Fruit fly (Drosophila melanogaster) whole organism, embryonic: ENCODE data around the gene CG14440.
A peak's percentile ranks its signal among the peaks of the same experiment; 100 is the strongest.

Source experiments
- Ada2b ChIP-seq: fragments of 200-800 bp; sonication (Bioruptor generic); IDR thresholded peaks from 2 replicates; pipeline ENCODE4 v1.3.6; 2022; ENCODE audit warnings: missing biosample characterization, missing genetic modification characterization
- CG10209 ChIP-seq: fragments of 200-800 bp; sonication (Bioruptor generic); optimal IDR thresholded peaks from 3 replicates; lab custom pipeline; 2017; ENCODE audit warnings: missing biosample characterization, mild to moderate bottlenecking, missing genetic modification characterization, missing genetic modification reagents
- CG10543 ChIP-seq: fragments of 200-800 bp; sonication (Bioruptor generic); optimal IDR thresholded peaks from 3 replicates; lab custom pipeline; 2017; ENCODE audit warnings: missing biosample characterization, mild to moderate bottlenecking, missing genetic modification characterization, moderate library complexity
- CG12155 ChIP-seq: fragments of 200-800 bp; sonication (Bioruptor generic); optimal IDR thresholded peaks from 3 replicates; lab custom pipeline; 2016; ENCODE audit warnings: missing biosample characterization, missing genetic modification characterization
- CG12219 ChIP-seq: fragments of 200-800 bp; sonication (Bioruptor generic); optimal IDR thresholded peaks from 3 replicates; lab custom pipeline; 2018; ENCODE audit warnings: missing biosample characterization, mild to moderate bottlenecking, missing genetic modification characterization
- CG13775 ChIP-seq: fragments of 200-800 bp; sonication (Bioruptor generic); optimal IDR thresholded peaks from 3 replicates; lab custom pipeline; 2017; ENCODE audit warnings: missing biosample characterization, mild to moderate bottlenecking, missing genetic modification characterization
- CG15696 ChIP-seq: fragments of 200-800 bp; sonication (Bioruptor generic); optimal IDR thresholded peaks from 2 replicates; lab custom pipeline; 2019; ENCODE audit warnings: missing biosample characterization, mild to moderate bottlenecking, missing genetic modification characterization, moderate library complexity
- CG1832 ChIP-seq: fragments of 200-800 bp; sonication (Bioruptor generic); optimal IDR thresholded peaks from 2 replicates; lab custom pipeline; 2017; ENCODE audit warnings: missing biosample characterization, mild to moderate bottlenecking, missing genetic modification characterization, inconsistent platforms
- CG2116 ChIP-seq: fragments of 200-800 bp; sonication (Bioruptor generic); optimal IDR thresholded peaks from 3 replicates; lab custom pipeline; 2018; ENCODE audit warnings: missing biosample characterization, mild to moderate bottlenecking, missing genetic modification characterization
- CG2678 ChIP-seq: fragments of 200-800 bp; sonication (Bioruptor generic); optimal IDR thresholded peaks from 3 replicates; lab custom pipeline; 2019; ENCODE audit warnings: missing biosample characterization, mild to moderate bottlenecking, missing genetic modification characterization, moderate library complexity
- CG3838 ChIP-seq: fragments of 200-800 bp; sonication (Bioruptor generic); optimal IDR thresholded peaks from 3 replicates; lab custom pipeline; 2016; ENCODE audit warnings: missing biosample characterization, missing genetic modification characterization
- CG6272 ChIP-seq: fragments of 200-800 bp; sonication (Bioruptor generic); IDR thresholded peaks from 2 replicates; pipeline ENCODE4 v1.3.6; 2022; ENCODE audit warnings: missing biosample characterization, missing genetic modification characterization
- CG6654 ChIP-seq: fragments of 200-800 bp; sonication (Bioruptor generic); optimal IDR thresholded peaks from 2 replicates; lab custom pipeline; 2017; ENCODE audit warnings: missing biosample characterization, mild to moderate bottlenecking, missing genetic modification characterization
- CG6813 ChIP-seq: fragments of 200-800 bp; sonication (Bioruptor generic); optimal IDR thresholded peaks from 2 replicates; lab custom pipeline; 2017; ENCODE audit warnings: missing biosample characterization, missing genetic modification characterization, mild to moderate bottlenecking, moderate library complexity, missing genetic modification reagents
- CG7372 ChIP-seq: fragments of 200-800 bp; sonication (Bioruptor generic); IDR thresholded peaks from 2 replicates; pipeline ENCODE4 v1.3.6; 2022; ENCODE audit warnings: missing biosample characterization, missing genetic modification characterization
- CG8388 ChIP-seq: fragments of 200-800 bp; sonication (Bioruptor generic); optimal IDR thresholded peaks from 2 replicates; lab custom pipeline; 2019; ENCODE audit warnings: missing biosample characterization, mild to moderate bottlenecking, missing genetic modification characterization, moderate library complexity
- CG9797 ChIP-seq: fragments of 200-800 bp; sonication (Bioruptor generic); optimal IDR thresholded peaks from 3 replicates; lab custom pipeline; 2018; ENCODE audit warnings: missing biosample characterization, mild to moderate bottlenecking, missing genetic modification characterization
- CG9817 ChIP-seq: fragments of 200-800 bp; sonication (Bioruptor generic); optimal IDR thresholded peaks from 2 replicates; lab custom pipeline; 2018; ENCODE audit warnings: missing biosample characterization, mild to moderate bottlenecking, missing genetic modification characterization, moderate library complexity
- CTCF ChIP-seq: fragments of 200-800 bp; sonication (Bioruptor generic); optimal IDR thresholded peaks from 2 replicates; lab custom pipeline; 2017; ENCODE audit warnings: missing biosample characterization, mild to moderate bottlenecking, missing genetic modification characterization, moderate library complexity
- D ChIP-seq, 2 experiments: fragments of 200-800 bp in 1 of 2; fragments of >200 bp in 1 of 2; sonication (Bioruptor generic) in 1 of 2; optimal IDR thresholded peaks; 2 replicates in 1 of 2; 3 replicates in 1 of 2; lab custom pipeline; 2017; ENCODE audit warnings: mild to moderate bottlenecking in 1 of 2, missing biosample characterization in 1 of 2, missing genetic modification characterization in 1 of 2, missing genetic modification reagents in 1 of 2
- Ets97D ChIP-seq: fragments of 200-800 bp; sonication (Bioruptor generic); optimal IDR thresholded peaks from 3 replicates; lab custom pipeline; 2016; ENCODE audit warnings: missing biosample characterization, missing genetic modification characterization
- Hand ChIP-seq: fragments of 200-800 bp; sonication (Bioruptor generic); optimal IDR thresholded peaks from 2 replicates; lab custom pipeline; 2017; ENCODE audit warnings: mild to moderate bottlenecking, missing biosample characterization, missing genetic modification reagents, missing genetic modification characterization
- HmgD ChIP-seq: fragments of 200-800 bp; sonication (Bioruptor generic); optimal IDR thresholded peaks from 3 replicates; lab custom pipeline; 2016; ENCODE audit warnings: missing biosample characterization, missing genetic modification characterization
- Hsf ChIP-seq: fragments of 200-800 bp; sonication (Bioruptor generic); optimal IDR thresholded peaks from 3 replicates; lab custom pipeline; 2016; ENCODE audit warnings: missing biosample characterization, missing genetic modification characterization
- Lpt ChIP-seq: fragments of >200 bp; optimal IDR thresholded peaks from 2 replicates; lab custom pipeline; 2018; ENCODE audit warnings: missing biosample characterization, missing genetic modification characterization
- MESR4 ChIP-seq: fragments of 200-800 bp; sonication (Bioruptor generic); optimal IDR thresholded peaks from 2 replicates; lab custom pipeline; 2018; ENCODE audit warnings: missing biosample characterization, mild to moderate bottlenecking, missing genetic modification characterization, moderate library complexity
- Max ChIP-seq: fragments of 200-800 bp; sonication (Bioruptor generic); optimal IDR thresholded peaks from 2 replicates; lab custom pipeline; 2016; ENCODE audit warnings: missing biosample characterization, mild to moderate bottlenecking, missing genetic modification characterization
- PHDP ChIP-seq: fragments of 200-800 bp; sonication (Bioruptor generic); optimal IDR thresholded peaks from 3 replicates; lab custom pipeline; 2018; ENCODE audit warnings: missing biosample characterization, mild to moderate bottlenecking, missing genetic modification characterization, moderate library complexity
- Ptx1 ChIP-seq: fragments of 200-800 bp; sonication (Bioruptor generic); IDR thresholded peaks from 2 replicates; pipeline ENCODE4 v1.3.6; 2022; ENCODE audit warnings: missing biosample characterization, missing genetic modification characterization
- Six4 ChIP-seq: fragments of 200-800 bp; sonication (Bioruptor generic); optimal IDR thresholded peaks from 2 replicates; lab custom pipeline; 2016; ENCODE audit warnings: missing biosample characterization, missing genetic modification characterization
- Sry-β ChIP-seq: fragments of 200-800 bp; sonication (Bioruptor generic); optimal IDR thresholded peaks from 2 replicates; lab custom pipeline; 2018; ENCODE audit warnings: missing biosample characterization, mild to moderate bottlenecking, missing genetic modification characterization, moderate library complexity
- Stat92E ChIP-seq, 3 experiments: fragments of >200 bp in 2 of 3; fragments of 200-800 bp in 1 of 3; sonication (Bioruptor generic) in 1 of 3; optimal IDR thresholded peaks; 2 replicates each; lab custom pipeline; 2017 to 2019; ENCODE audit warnings: missing biosample characterization in 3 of 3, missing genetic modification characterization in 3 of 3, mild to moderate bottlenecking in 1 of 3, moderate library complexity in 1 of 3
- btn ChIP-seq: fragments of 200-800 bp; sonication (Bioruptor generic); optimal IDR thresholded peaks from 2 replicates; lab custom pipeline; 2016; ENCODE audit warnings: missing biosample characterization, missing genetic modification characterization
- chn ChIP-seq: fragments of 200-800 bp; sonication (Bioruptor generic); optimal IDR thresholded peaks from 2 replicates; lab custom pipeline; 2016; ENCODE audit warnings: missing biosample characterization, missing genetic modification characterization
- dati ChIP-seq: fragments of 200-800 bp; sonication (Bioruptor generic); IDR thresholded peaks from 2 replicates; pipeline ENCODE4 v1.3.6; 2022; ENCODE audit warnings: missing biosample characterization, missing genetic modification characterization
- dmrt99B ChIP-seq: fragments of 200-800 bp; sonication (Bioruptor generic); optimal IDR thresholded peaks from 2 replicates; lab custom pipeline; 2018; ENCODE audit warnings: missing biosample characterization, mild to moderate bottlenecking, missing genetic modification characterization, moderate library complexity
- emc ChIP-seq: fragments of 200-800 bp; sonication (Bioruptor generic); optimal IDR thresholded peaks from 2 replicates; lab custom pipeline; 2016; ENCODE audit warnings: missing biosample characterization, missing genetic modification characterization
- gcm2 ChIP-seq: fragments of 200-800 bp; sonication (Bioruptor generic); optimal IDR thresholded peaks from 2 replicates; lab custom pipeline; 2016; ENCODE audit warnings: missing biosample characterization, missing genetic modification characterization
- gsb ChIP-seq: fragments of 200-800 bp; sonication (Bioruptor generic); IDR thresholded peaks from 2 replicates; pipeline ENCODE4 v1.3.6; 2022; ENCODE audit warnings: missing biosample characterization, missing genetic modification characterization
- her ChIP-seq: fragments of 200-800 bp; sonication (Bioruptor generic); optimal IDR thresholded peaks from 2 replicates; lab custom pipeline; 2016; ENCODE audit warnings: missing biosample characterization, missing genetic modification characterization
- ind ChIP-seq: fragments of 200-800 bp; sonication (Bioruptor generic); optimal IDR thresholded peaks from 3 replicates; lab custom pipeline; 2016; ENCODE audit warnings: missing biosample characterization, missing genetic modification characterization
- insv ChIP-seq, 2 experiments: fragments of 200-800 bp; sonication (Bioruptor generic); optimal IDR thresholded peaks; 3 replicates each; lab custom pipeline; 2016 to 2018; ENCODE audit warnings: missing biosample characterization in 2 of 2, missing genetic modification characterization in 2 of 2
- kay ChIP-seq: fragments of 200-800 bp; sonication (Bioruptor generic); optimal IDR thresholded peaks from 2 replicates; lab custom pipeline; 2016; ENCODE audit warnings: missing biosample characterization, missing genetic modification characterization
- knrl ChIP-seq: fragments of 200-800 bp; sonication (Bioruptor generic); IDR thresholded peaks from 3 replicates; pipeline ENCODE4 v1.3.6; 2022; ENCODE audit warnings: missing biosample characterization, missing genetic modification characterization; ENCODE audit not compliant: partially characterized antibody
- nmo ChIP-seq: fragments of 200-800 bp; sonication (Bioruptor generic); optimal IDR thresholded peaks from 2 replicates; lab custom pipeline; 2018; ENCODE audit warnings: missing biosample characterization, mild to moderate bottlenecking, missing genetic modification characterization, moderate library complexity
- odd ChIP-seq: fragments of 200-800 bp; sonication (Bioruptor generic); optimal IDR thresholded peaks from 2 replicates; lab custom pipeline; 2017; ENCODE audit warnings: missing biosample characterization, mild to moderate bottlenecking, missing genetic modification characterization
- sisA ChIP-seq: fragments of 200-800 bp; sonication (Bioruptor generic); IDR thresholded peaks from 2 replicates; pipeline ENCODE4 v1.3.6; 2022; ENCODE audit warnings: missing biosample characterization, missing genetic modification characterization
- tll ChIP-seq, 2 experiments: fragments of 200-800 bp in 1 of 2; fragments of >200 bp in 1 of 2; sonication (Bioruptor generic) in 1 of 2; optimal IDR thresholded peaks; 2 replicates each; lab custom pipeline; 2017 to 2019; ENCODE audit warnings: missing biosample characterization in 2 of 2, missing genetic modification characterization in 2 of 2, mild to moderate bottlenecking in 1 of 2, moderate library complexity in 1 of 2
- unpg ChIP-seq: fragments of 200-800 bp; sonication (Bioruptor generic); optimal IDR thresholded peaks from 3 replicates; lab custom pipeline; 2018; ENCODE audit warnings: missing biosample characterization, mild to moderate bottlenecking, missing genetic modification characterization, moderate library complexity

CG14440 gene

dm6 chrX:6656023-6656594 lies 42.3 kb downstream of the CG14440 start (continued):
- no peak for TF ChIP-seq CG9797
- peak; percentile 76 for TF ChIP-seq CG12155
- peak; percentile 86 for TF ChIP-seq PHDP (tag; lab: Kevin White, UChicago)
- TF ChIP-seq Hsf (GFP tag; lab: Kevin White, UChicago): peak; percentile 83
- TF ChIP-seq ind (GFP tag; lab: Kevin White, UChicago): peak; percentile 85
- TF ChIP-seq Lpt (GFP tag; lab: Kevin White, UChicago): no peak
- peak; percentile 65 for TF ChIP-seq CG15696 (tag; lab: Kevin White, UChicago)
- TF ChIP-seq CG10209 (GFP tag; lab: Kevin White, UChicago): peak; percentile 85
- TF ChIP-seq dmrt99B: peak; percentile 89
- peak; percentile 59 for TF ChIP-seq emc
- peak; percentile 78 for TF ChIP-seq unpg (GFP tag; lab: Kevin White, UChicago)
- TF ChIP-seq CG2116 (GFP tag; lab: Kevin White, UChicago): peak; percentile 49
- TF ChIP-seq CG9817: peak; percentile 78
- TF ChIP-seq CG10543 (GFP tag; lab: Kevin White, UChicago): peak; percentile 54
- TF ChIP-seq Ptx1: peak; percentile 86
- TF ChIP-seq nmo (GFP tag; lab: Kevin White, UChicago): peak; percentile 91
- TF ChIP-seq CTCF (GFP tag; lab: Kevin White, UChicago): peak; percentile 27
- peak; percentile 79 for TF ChIP-seq chn (GFP tag; lab: Kevin White, UChicago)
- peak; percentile 9 for TF ChIP-seq MESR4 (GFP tag; lab: Kevin White, UChicago)
- peak in 1 of 3 experiments; percentile 48 for TF ChIP-seq Stat92E (GFP tag; optimal IDR thresholded peaks at IDR 0.05; lab: Kevin White, UChicago)
- TF ChIP-seq CG6813 (GFP tag; lab: Kevin White, UChicago): peak; percentile 78
- peak; percentile 56 for TF ChIP-seq kay (GFP tag; lab: Kevin White, UChicago)
- TF ChIP-seq insv (GFP tag; optimal IDR thresholded peaks at IDR 0.05; lab: Kevin White, UChicago): peak in 1 of 2 experiments; percentile 29
- TF ChIP-seq CG6654: peak; percentile 59
- peak; percentile 79 for TF ChIP-seq Ada2b (GFP tag; lab: Robert Waterston, UW)
- TF ChIP-seq CG1832 (GFP tag; lab: Kevin White, UChicago): no peak
- peak; percentile 74 for TF ChIP-seq Hand
- peak; percentile 26 for TF ChIP-seq CG3838 (GFP tag; lab: Kevin White, UChicago)
- peak; percentile 66 for TF ChIP-seq btn (GFP tag; lab: Kevin White, UChicago)
- peak; percentile 79 for TF ChIP-seq CG12219 (GFP tag; lab: Kevin White, UChicago)
- peak; percentile 64 for TF ChIP-seq Six4
- TF ChIP-seq knrl (GFP tag; lab: Robert Waterston, UW): no peak
- peak; percentile 48 for TF ChIP-seq Ets97D (GFP tag; lab: Kevin White, UChicago)
- TF ChIP-seq CG13775: peak; percentile 80
- no peak for TF ChIP-seq dati
- peak; percentile 45; the same call in 1 of the 2 replicates for TF ChIP-seq gsb (GFP tag; lab: Robert Waterston, UW)
- TF ChIP-seq odd: peak; percentile 78
- TF ChIP-seq gcm2: peak; percentile 70
- peak; percentile 90 for TF ChIP-seq CG2678 (tag; lab: Kevin White, UChicago)
- no peak for TF ChIP-seq tll (GFP tag; optimal IDR thresholded peaks at IDR 0.05; lab: Kevin White, UChicago)
- peak; percentile 75 for TF ChIP-seq Max (GFP tag; lab: Kevin White, UChicago)
- TF ChIP-seq HmgD (GFP tag; lab: Kevin White, UChicago): peak; percentile 12
- TF ChIP-seq CG8388 (GFP tag; lab: Kevin White, UChicago): peak; percentile 81
- peak; percentile 85 for TF ChIP-seq sisA
- peak; percentile 57 for TF ChIP-seq CG6272
- TF ChIP-seq D (optimal IDR thresholded peaks at IDR 0.05; lab: Kevin White, UChicago): no peak
- peak; percentile 79 for TF ChIP-seq D (GFP tag; optimal IDR thresholded peaks at IDR 0.05; lab: Kevin White, UChicago)
- TF ChIP-seq her (GFP tag; lab: Kevin White, UChicago): peak; percentile 70
- peak; percentile 78 for TF ChIP-seq CG7372 (GFP tag; lab: Robert Waterston, UW)
- no peak for TF ChIP-seq Sry-β (GFP tag; lab: Kevin White, UChicago)
